Fruit fly (Drosophila melanogaster) whole organism, prepupa: ENCODE results near the gene SamDC.

Experiments used
- CG10631 ChIP-seq: fragments of 200-800 bp; sonication (Bioruptor generic); optimal IDR thresholded peaks from 2 replicates; lab custom pipeline; 2016; ENCODE audit warnings: missing biosample characterization, missing genetic modification characterization
- CG11762 ChIP-seq: fragments of 200-800 bp; sonication (Bioruptor generic); optimal IDR thresholded peaks from 3 replicates; lab custom pipeline; 2016; ENCODE audit warnings: missing biosample characterization, missing genetic modification characterization; ENCODE audit not compliant: insufficient read depth
- CG11902 ChIP-seq: fragments of 200-800 bp; sonication (Bioruptor generic); optimal IDR thresholded peaks from 3 replicates; lab custom pipeline; 2016; ENCODE audit warnings: missing biosample characterization, missing genetic modification characterization
- CG15336 ChIP-seq: fragments of 200-800 bp; sonication (Bioruptor generic); IDR thresholded peaks from 2 replicates; pipeline ENCODE4 v1.3.6; 2022; ENCODE audit warnings: missing biosample characterization, missing genetic modification characterization
- CG3032 ChIP-seq: fragments of 200-800 bp; optimal IDR thresholded peaks from 2 replicates; lab custom pipeline; 2019; ENCODE audit warnings: missing biosample characterization, mild to moderate bottlenecking, missing genetic modification characterization, moderate library complexity
- CG31627 ChIP-seq: fragments of 200-800 bp; sonication (Bioruptor generic); optimal IDR thresholded peaks from 3 replicates; lab custom pipeline; 2016; ENCODE audit warnings: missing biosample characterization, missing genetic modification characterization
- CG32006 ChIP-seq: fragments of 200-800 bp; sonication (Bioruptor generic); optimal IDR thresholded peaks from 3 replicates; lab custom pipeline; 2017; ENCODE audit warnings: missing biosample characterization, mild to moderate bottlenecking, missing genetic modification characterization
- CG34406 ChIP-seq: fragments of 200-800 bp; sonication (Bioruptor generic); optimal IDR thresholded peaks from 3 replicates; lab custom pipeline; 2016; ENCODE audit warnings: missing biosample characterization, missing genetic modification characterization
- CG3919 ChIP-seq: fragments of 200-800 bp; sonication (Bioruptor generic); optimal IDR thresholded peaks from 3 replicates; lab custom pipeline; 2016; ENCODE audit warnings: missing biosample characterization, missing genetic modification characterization
- CG6163 ChIP-seq: fragments of 200-800 bp; sonication (Bioruptor generic); IDR thresholded peaks from 3 replicates; pipeline ENCODE4 v1.3.6; 2022; ENCODE audit warnings: missing biosample characterization, missing genetic modification characterization
- CG6276 ChIP-seq: fragments of 200-800 bp; sonication (Bioruptor generic); optimal IDR thresholded peaks from 2 replicates; lab custom pipeline; 2017; ENCODE audit warnings: missing biosample characterization, mild to moderate bottlenecking, missing genetic modification characterization
- CG6792 ChIP-seq: fragments of 200-800 bp; sonication (Bioruptor generic); optimal IDR thresholded peaks from 3 replicates; lab custom pipeline; 2016; ENCODE audit warnings: missing biosample characterization, missing genetic modification characterization
- CG6808 ChIP-seq: fragments of 200-800 bp; sonication (Bioruptor generic); optimal IDR thresholded peaks from 3 replicates; lab custom pipeline; 2017; ENCODE audit warnings: missing biosample characterization, missing genetic modification characterization, mild to moderate bottlenecking, moderate library complexity, missing genetic modification reagents
- CG6854 ChIP-seq: fragments of 200-800 bp; sonication (Bioruptor generic); optimal IDR thresholded peaks from 2 replicates; lab custom pipeline; 2017; ENCODE audit warnings: missing biosample characterization, mild to moderate bottlenecking, missing genetic modification characterization
- CG8119 ChIP-seq: fragments of 200-800 bp; sonication (Bioruptor generic); IDR thresholded peaks from 3 replicates; pipeline ENCODE4 v1.3.6; 2022; ENCODE audit warnings: missing biosample characterization, missing genetic modification characterization
- CG8319 ChIP-seq: fragments of 200-800 bp; sonication (Bioruptor generic); optimal IDR thresholded peaks from 3 replicates; lab custom pipeline; 2016; ENCODE audit warnings: missing biosample characterization, missing genetic modification characterization
- Eip75B ChIP-seq: fragments of 200-800 bp; sonication (Bioruptor generic); optimal IDR thresholded peaks from 3 replicates; lab custom pipeline; 2016; ENCODE audit warnings: missing biosample characterization, missing genetic modification characterization
- Eip78C ChIP-seq: fragments of 200-800 bp; sonication (Bioruptor generic); peaks from one replicate; lab custom pipeline; 2016; ENCODE audit warnings: missing biosample characterization, missing genetic modification characterization
- Ets21C ChIP-seq: fragments of 200-800 bp; sonication (Bioruptor generic); optimal IDR thresholded peaks from 3 replicates; lab custom pipeline; 2016; ENCODE audit warnings: missing biosample characterization, missing genetic modification characterization
- Ets96B ChIP-seq: fragments of 200-800 bp; optimal IDR thresholded peaks from 2 replicates; lab custom pipeline; 2019; ENCODE audit warnings: missing biosample characterization, mild to moderate bottlenecking, missing genetic modification characterization, moderate library complexity
- Gug ChIP-seq: fragments of 200-800 bp; sonication (Bioruptor generic); IDR thresholded peaks from 2 replicates; pipeline ENCODE4 v1.3.6; 2022; ENCODE audit warnings: missing biosample characterization, missing genetic modification characterization
- Hr39 ChIP-seq: fragments of 200-800 bp; sonication (Bioruptor generic); optimal IDR thresholded peaks from 2 replicates; lab custom pipeline; 2016; ENCODE audit warnings: missing biosample characterization, missing genetic modification characterization
- Hr4 ChIP-seq: fragments of 200-800 bp; sonication (Bioruptor generic); optimal IDR thresholded peaks from 3 replicates; lab custom pipeline; 2016; ENCODE audit warnings: missing biosample characterization, missing genetic modification characterization
- Sox102F ChIP-seq: fragments of 200-800 bp; sonication (Bioruptor generic); optimal IDR thresholded peaks from 2 replicates; lab custom pipeline; 2016; ENCODE audit warnings: missing biosample characterization, mild to moderate bottlenecking, missing genetic modification characterization
- acj6 ChIP-seq: fragments of 200-800 bp; sonication (Bioruptor generic); optimal IDR thresholded peaks from 3 replicates; lab custom pipeline; 2016; ENCODE audit warnings: missing biosample characterization, missing genetic modification characterization
- dac ChIP-seq: fragments of 200-800 bp; sonication (Bioruptor generic); optimal IDR thresholded peaks from 2 replicates; lab custom pipeline; 2017; ENCODE audit warnings: missing biosample characterization, mild to moderate bottlenecking, missing genetic modification characterization
- dsx ChIP-seq: fragments of 200-800 bp; optimal IDR thresholded peaks from 3 replicates; lab custom pipeline; 2019; ENCODE audit warnings: missing biosample characterization, mild to moderate bottlenecking, missing genetic modification characterization, moderate library complexity; ENCODE audit not compliant: poor library complexity, severe bottlenecking
- esn ChIP-seq: fragments of 200-800 bp; sonication (Bioruptor generic); optimal IDR thresholded peaks from 2 replicates; lab custom pipeline; 2016; ENCODE audit warnings: missing biosample characterization, mild to moderate bottlenecking, missing genetic modification characterization, moderate library complexity
- fd85E ChIP-seq: fragments of 200-800 bp; sonication (Bioruptor generic); optimal IDR thresholded peaks from 3 replicates; lab custom pipeline; 2016; ENCODE audit warnings: missing biosample characterization, missing genetic modification characterization
- fkh ChIP-seq: fragments of 200-800 bp; sonication (Bioruptor generic); optimal IDR thresholded peaks from 3 replicates; lab custom pipeline; 2017; ENCODE audit warnings: missing biosample characterization, mild to moderate bottlenecking, missing genetic modification characterization, moderate library complexity
- net ChIP-seq: fragments of 200-800 bp; sonication (Bioruptor generic); optimal IDR thresholded peaks from 3 replicates; lab custom pipeline; 2016; ENCODE audit warnings: missing biosample characterization, missing genetic modification characterization
- pdm3 ChIP-seq: fragments of 200-800 bp; sonication (Bioruptor generic); optimal IDR thresholded peaks from 3 replicates; lab custom pipeline; 2016; ENCODE audit warnings: missing biosample characterization, missing genetic modification characterization
- salr ChIP-seq, 2 experiments: fragments of 200-800 bp; sonication (Bioruptor generic); optimal IDR thresholded peaks; 3 replicates each; lab custom pipeline; 2016 to 2018; ENCODE audit warnings: missing biosample characterization in 2 of 2, missing genetic modification characterization in 2 of 2, mild to moderate bottlenecking in 1 of 2
- spab ChIP-seq: fragments of 200-800 bp; sonication (Bioruptor generic); optimal IDR thresholded peaks from 2 replicates; lab custom pipeline; 2017; ENCODE audit warnings: missing biosample characterization, mild to moderate bottlenecking, missing genetic modification characterization, missing genetic modification reagents
- topi ChIP-seq: fragments of 200-800 bp; sonication (Bioruptor generic); optimal IDR thresholded peaks from 3 replicates; lab custom pipeline; 2016; ENCODE audit warnings: missing biosample characterization, missing genetic modification characterization
- vri ChIP-seq: fragments of 200-800 bp; sonication (Bioruptor generic); optimal IDR thresholded peaks from 3 replicates; lab custom pipeline; 2016; ENCODE audit warnings: missing biosample characterization, mild to moderate bottlenecking, missing genetic modification characterization

SamDC gene

DNA sequence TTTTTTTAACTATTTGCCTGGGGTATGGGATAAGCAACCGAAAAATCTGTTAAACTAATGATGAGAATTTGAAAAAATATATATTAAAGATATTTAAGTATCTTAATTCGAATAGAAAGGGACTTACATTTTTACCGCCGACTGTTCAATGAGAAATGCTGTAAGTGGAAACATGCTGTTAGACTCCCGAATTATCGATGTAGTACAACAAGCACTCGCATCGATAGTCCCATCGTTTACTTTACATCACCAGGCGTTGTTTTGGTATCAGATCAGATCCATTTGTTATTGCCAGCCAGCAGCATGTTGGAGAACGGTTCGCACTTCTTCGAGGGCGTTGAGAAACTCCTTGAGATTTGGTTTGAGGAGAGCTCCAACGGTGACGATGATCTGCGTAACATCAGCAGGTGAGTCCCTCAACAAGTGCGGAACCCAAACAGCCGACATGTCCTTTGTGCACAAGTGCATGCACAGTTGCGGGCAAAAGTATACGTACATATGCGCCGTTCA, at the start of gene SamDC (continued):
- peak; percentile 53 for TF ChIP-seq esn (GFP tag; lab: Kevin White, UChicago)
- peak; percentile 30 for TF ChIP-seq acj6 (GFP tag; lab: Kevin White, UChicago)
- TF ChIP-seq CG6808: no peak
- no peak for TF ChIP-seq spab (GFP tag; lab: Kevin White, UChicago)
- no peak for TF ChIP-seq CG8119 (GFP tag; lab: Robert Waterston, UW)
- TF ChIP-seq CG6854 (GFP tag; lab: Kevin White, UChicago): peak; percentile 19
- TF ChIP-seq CG6276 (GFP tag; lab: Kevin White, UChicago): no peak
- TF ChIP-seq, all 60 proteins: peak for 27

DNA sequence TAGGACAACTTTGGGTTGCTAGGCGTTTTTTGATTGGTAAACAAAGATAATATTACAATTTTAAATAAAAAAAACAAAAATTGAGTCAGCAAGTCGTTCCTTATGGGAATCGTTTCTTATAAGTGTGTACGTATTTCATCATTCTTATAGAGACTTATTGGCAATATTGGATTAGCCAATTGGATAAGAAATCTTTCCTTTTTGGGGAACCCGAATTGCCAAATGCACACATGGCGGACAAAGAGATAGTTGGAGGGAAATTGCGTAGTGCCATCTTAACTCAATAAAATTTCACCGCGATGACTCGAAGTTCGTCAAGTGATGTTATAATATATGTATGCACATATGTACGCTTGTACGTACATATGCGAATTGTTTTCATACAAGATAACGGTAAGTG, 48.0 kb upstream of the SamDC start:
- TF ChIP-seq net (GFP tag; lab: Kevin White, UChicago) (no peak), CG34406 (GFP tag; lab: Kevin White, UChicago) (no peak), Ets96B (no peak), topi (GFP tag; lab: Kevin White, UChicago) (no peak), CG3919 (no peak), Eip75B (GFP tag; lab: Kevin White, UChicago) (no peak), dac (no peak)

DNA sequence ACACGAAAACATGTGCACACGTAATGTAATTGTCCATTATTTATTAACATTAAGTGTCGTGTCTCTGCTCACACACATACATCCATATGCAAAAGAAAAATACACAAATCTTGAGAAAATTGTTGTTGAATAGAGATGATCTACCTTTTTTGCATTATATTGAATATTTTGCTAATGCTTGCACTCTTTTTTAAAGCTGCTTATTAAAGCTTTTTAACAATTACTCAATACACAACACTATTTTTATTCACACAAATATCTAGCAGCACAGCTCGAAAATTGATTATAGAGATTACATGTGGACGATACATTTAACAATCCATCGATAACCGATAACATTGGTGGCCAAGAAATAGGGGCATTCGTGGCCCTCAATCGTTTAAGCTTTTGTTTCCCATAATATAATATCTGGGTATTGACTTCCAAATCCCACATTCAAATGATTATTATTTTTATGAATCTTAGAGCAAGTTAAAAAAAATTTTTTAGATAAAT, 47.1 kb upstream of the SamDC start, which contains the start of gene Ufd4:
TSS of gene Ufd4 (minus strand) at position 300 of the 495 bp plus-strand sequence.
- peak; percentile 68; the same call in 1 of the 2 replicates for TF ChIP-seq CG15336 (GFP tag; lab: Robert Waterston, UW)
- TF ChIP-seq CG3032: peak; percentile 67
- TF ChIP-seq dsx (GFP tag; lab: Kevin White, UChicago): no peak
- peak; percentile 29 for TF ChIP-seq CG6792 (GFP tag; lab: Kevin White, UChicago)
- no peak for TF ChIP-seq Ets96B
- peak; percentile 7 for TF ChIP-seq fd85E (GFP tag; lab: Kevin White, UChicago)
- TF ChIP-seq CG31627: peak; percentile 63
- peak; percentile 11 for TF ChIP-seq CG11902 (GFP tag; lab: Kevin White, UChicago)
- peak; percentile 70 for TF ChIP-seq esn (GFP tag; lab: Kevin White, UChicago)

DNA sequence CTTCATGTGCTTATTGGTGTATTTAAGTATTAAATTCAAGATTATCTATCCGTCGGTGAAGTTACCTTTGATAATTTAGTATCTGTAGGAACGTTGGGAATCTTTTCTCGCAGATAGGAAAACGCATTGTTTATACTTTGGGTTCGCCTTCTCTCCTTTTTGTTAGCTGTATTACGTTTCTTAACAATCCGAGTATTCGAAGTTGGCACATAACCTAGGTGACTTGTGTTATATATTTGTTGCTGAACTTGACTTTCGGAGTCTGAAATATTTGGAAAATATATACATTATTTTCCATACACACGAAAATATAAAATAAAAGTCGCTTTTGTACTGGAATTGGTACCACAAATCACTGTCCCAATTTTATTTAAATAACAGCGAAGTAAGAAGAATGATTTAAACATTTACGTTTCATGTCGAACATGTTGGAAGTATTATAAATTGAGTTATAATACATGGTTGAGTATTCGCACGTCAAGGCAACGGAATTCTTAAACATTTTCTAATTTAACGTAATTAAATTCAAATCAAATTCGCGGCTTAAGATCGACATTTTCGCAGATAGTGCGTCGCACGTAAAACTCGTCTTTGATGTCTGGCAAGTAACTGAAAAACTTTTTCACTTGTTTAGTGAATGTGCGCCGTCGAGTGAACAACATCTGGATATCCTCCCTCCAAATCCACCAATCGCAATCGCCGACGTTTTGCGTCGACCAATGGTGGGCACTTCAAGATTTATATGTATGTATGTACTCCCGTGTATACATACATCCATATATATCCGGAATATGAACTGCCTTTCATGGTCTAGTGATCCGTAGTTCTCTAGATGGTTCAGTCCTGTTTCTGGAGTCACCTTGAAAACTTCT, 44.2 kb upstream of the SamDC start, which contains the start of gene Hand:
TSS of gene Hand (minus strand) at position 588 of the 872 bp plus-strand sequence.
- TF ChIP-seq dac: no peak
- no peak for TF ChIP-seq Ets21C (GFP tag; lab: Kevin White, UChicago)
- TF ChIP-seq pdm3: no peak
- no peak for TF ChIP-seq salr (GFP tag; optimal IDR thresholded peaks at IDR 0.05; lab: Kevin White, UChicago)
- TF ChIP-seq Gug: no peak
- peak; percentile 26 for TF ChIP-seq Eip78C
- TF ChIP-seq, all 60 proteins: peak for 1

DNA sequence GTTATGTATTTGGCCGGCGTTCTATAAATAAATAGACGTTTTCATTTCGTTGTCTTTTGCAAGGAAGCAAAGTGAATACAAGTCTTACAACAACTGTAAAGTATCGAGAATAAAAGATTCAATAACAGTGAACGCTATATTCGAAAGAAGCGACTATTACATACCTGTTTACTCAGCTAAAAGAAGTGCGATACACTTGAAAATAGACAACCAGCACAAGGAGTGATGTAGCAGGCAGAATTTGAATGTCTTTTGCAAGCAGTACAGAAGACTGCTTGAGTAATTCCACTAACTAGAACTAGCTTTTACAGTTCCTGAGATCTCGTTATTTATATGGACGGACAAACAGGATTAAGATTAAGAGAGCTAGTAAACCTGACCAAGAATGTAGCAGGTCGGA, 41.0 kb upstream of the SamDC start:
- no peak for TF ChIP-seq CG32006 (GFP tag; lab: Kevin White, UChicago)
- TF ChIP-seq fkh: peak; percentile 91

DNA sequence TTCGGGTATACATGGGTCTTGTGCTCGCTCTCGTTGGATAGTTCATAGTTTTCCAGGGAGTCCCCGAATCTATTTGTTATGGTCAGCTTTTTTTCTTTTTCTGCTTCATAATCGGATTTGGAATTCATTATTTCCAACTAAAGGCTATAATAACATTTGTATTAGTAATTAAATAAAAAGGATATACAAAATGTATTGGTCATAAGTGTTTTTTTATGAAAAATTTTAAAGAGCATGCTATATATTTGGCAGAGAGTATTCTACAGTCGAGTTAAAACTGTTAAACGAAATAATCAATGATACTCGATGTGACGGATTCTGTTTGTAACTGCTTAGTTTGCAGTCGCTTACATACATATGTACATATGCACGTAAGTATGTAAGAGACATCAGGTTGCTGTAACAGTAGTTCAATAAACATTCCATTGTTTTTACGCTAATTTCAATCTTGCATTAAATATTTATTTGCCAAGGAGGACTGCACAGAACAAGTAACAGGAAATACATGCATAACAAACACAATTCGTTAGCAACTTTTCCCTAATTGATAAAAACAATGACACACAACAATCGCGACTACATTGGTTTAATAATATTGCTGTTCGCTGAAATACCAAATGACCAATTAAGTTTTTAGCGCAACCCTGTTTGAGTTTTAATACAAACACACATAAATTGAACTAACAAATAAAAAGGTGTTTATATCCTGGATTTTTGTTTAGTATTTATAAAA, 40.0 kb upstream of the SamDC start:
- TF ChIP-seq CG3032 (no peak), CG6808 (no peak), CG15336 (GFP tag; lab: Robert Waterston, UW) (peak; percentile 21; the same call in 1 of the 2 replicates), Sox102F (no peak), pdm3 (no peak), Hr39 (peak; percentile 2), fkh (no peak), spab (GFP tag; lab: Kevin White, UChicago) (no peak), CG11902 (GFP tag; lab: Kevin White, UChicago) (no peak), Hr4 (GFP tag; lab: Kevin White, UChicago) (peak; percentile 39), CG6163 (GFP tag; lab: Robert Waterston, UW) (no peak), vri (GFP tag; lab: Kevin White, UChicago) (no peak), topi (GFP tag; lab: Kevin White, UChicago) (peak; percentile 15), CG8319 (GFP tag; lab: Kevin White, UChicago) (no peak), CG6276 (GFP tag; lab: Kevin White, UChicago) (no peak), CG6792 (GFP tag; lab: Kevin White, UChicago) (no peak), CG11762 (GFP tag; lab: Kevin White, UChicago) (no peak), dsx (GFP tag; lab: Kevin White, UChicago) (no peak), net (GFP tag; lab: Kevin White, UChicago) (no peak), CG10631 (GFP tag; lab: Kevin White, UChicago) (peak; percentile 10)
